Worm (Caenorhabditis elegans) whole organism, mixed stage, embryonic: ENCODE data around the gene math-49.

Source experiments
- blmp-1 ChIP-seq: fragments of 150-350 bp; optimal IDR thresholded peaks from 2 replicates; lab custom pipeline; 2014; ENCODE audit warnings: missing biosample characterization, missing genetic modification characterization
- ces-1 ChIP-seq: fragments of 150-350 bp; optimal IDR thresholded peaks from 2 replicates; lab custom pipeline; 2014; ENCODE audit warnings: missing biosample characterization, missing genetic modification reagents, missing genetic modification characterization
- elt-3 ChIP-seq: fragments of 150-350 bp; optimal IDR thresholded peaks from 2 replicates; lab custom pipeline; 2014; ENCODE audit warnings: missing biosample characterization, missing genetic modification characterization
- hlh-1 ChIP-seq: fragments of 150-350 bp; optimal IDR thresholded peaks from 2 replicates; lab custom pipeline; 2014; ENCODE audit warnings: missing biosample characterization, missing genetic modification reagents, missing genetic modification characterization
- lsy-2 ChIP-seq: fragments of 150-350 bp; optimal IDR thresholded peaks from 2 replicates; lab custom pipeline; 2014; ENCODE audit warnings: missing biosample characterization, missing genetic modification characterization
- nhr-237 ChIP-seq: fragments of 150-350 bp; optimal IDR thresholded peaks from 2 replicates; lab custom pipeline; 2014; ENCODE audit warnings: missing biosample characterization, missing genetic modification characterization
- sem-2 ChIP-seq: fragments of 200-800 bp; sonication (Bioruptor generic); optimal IDR thresholded peaks from 2 replicates; lab custom pipeline; 2018; ENCODE audit warnings: mild to moderate bottlenecking, missing genetic modification characterization, missing compliant biosample characterization
- unc-39 ChIP-seq: fragments of 150-350 bp; optimal IDR thresholded peaks from 2 replicates; lab custom pipeline; 2014; ENCODE audit warnings: missing biosample characterization, missing genetic modification characterization
- unc-62 ChIP-seq: fragments of 150-350 bp; optimal IDR thresholded peaks from 2 replicates; lab custom pipeline; 2014; ENCODE audit warnings: missing biosample characterization, missing genetic modification reagents, missing genetic modification characterization

- TF ChIP-seq elt-3 (no peak), lsy-2 (tag; lab: Kevin White, UChicago) (no peak), nhr-237 (tag; lab: Kevin White, UChicago) (no peak), sem-2 (GFP tag; lab: Kevin White, UChicago) (no peak), unc-39 (tag; lab: Kevin White, UChicago) (no peak), ces-1 (GFP tag; lab: Kevin White, UChicago) (no peak), unc-62 (GFP tag; lab: Kevin White, UChicago) (no peak), blmp-1 (tag; lab: Kevin White, UChicago) (no peak), hlh-1 (no peak)
Observed at ce11 chrII:1989010-1989409, 33.5 kb upstream of the math-49 start, which contains the start of gene math-44.
